Fruit fly (Drosophila melanogaster): ENCODE data around the gene ncd.

- TF ChIP-seq gt (GFP tag; IDR thresholded peaks at IDR 0.05) = no peak
- no peak for TF ChIP-seq stwl (tag; optimal IDR thresholded peaks at IDR 0.05)
- TF ChIP-seq HLH3B (GFP tag; IDR thresholded peaks at IDR 0.05) = no peak
- no peak for TF ChIP-seq CG14667 (GFP tag; IDR thresholded peaks at IDR 0.05)
- TF ChIP-seq CG1603 (tag; optimal IDR thresholded peaks at IDR 0.05) = no peak
- TF ChIP-seq CG5245 (GFP tag; optimal IDR thresholded peaks at IDR 0.05) = no peak
- no peak for TF ChIP-seq CG18262 (tag; optimal IDR thresholded peaks at IDR 0.05)
Measured at dm6 chr3R:29780402-29781029, 26.4 kb downstream of the ncd start, which contains the start of gene fig.

All from whole organism, embryonic.